Fruit fly (Drosophila melanogaster): Measurements from ENCODE around the gene CG13875.
A peak's percentile ranks its signal among the peaks of the same experiment; 100 is the strongest.

DNA sequence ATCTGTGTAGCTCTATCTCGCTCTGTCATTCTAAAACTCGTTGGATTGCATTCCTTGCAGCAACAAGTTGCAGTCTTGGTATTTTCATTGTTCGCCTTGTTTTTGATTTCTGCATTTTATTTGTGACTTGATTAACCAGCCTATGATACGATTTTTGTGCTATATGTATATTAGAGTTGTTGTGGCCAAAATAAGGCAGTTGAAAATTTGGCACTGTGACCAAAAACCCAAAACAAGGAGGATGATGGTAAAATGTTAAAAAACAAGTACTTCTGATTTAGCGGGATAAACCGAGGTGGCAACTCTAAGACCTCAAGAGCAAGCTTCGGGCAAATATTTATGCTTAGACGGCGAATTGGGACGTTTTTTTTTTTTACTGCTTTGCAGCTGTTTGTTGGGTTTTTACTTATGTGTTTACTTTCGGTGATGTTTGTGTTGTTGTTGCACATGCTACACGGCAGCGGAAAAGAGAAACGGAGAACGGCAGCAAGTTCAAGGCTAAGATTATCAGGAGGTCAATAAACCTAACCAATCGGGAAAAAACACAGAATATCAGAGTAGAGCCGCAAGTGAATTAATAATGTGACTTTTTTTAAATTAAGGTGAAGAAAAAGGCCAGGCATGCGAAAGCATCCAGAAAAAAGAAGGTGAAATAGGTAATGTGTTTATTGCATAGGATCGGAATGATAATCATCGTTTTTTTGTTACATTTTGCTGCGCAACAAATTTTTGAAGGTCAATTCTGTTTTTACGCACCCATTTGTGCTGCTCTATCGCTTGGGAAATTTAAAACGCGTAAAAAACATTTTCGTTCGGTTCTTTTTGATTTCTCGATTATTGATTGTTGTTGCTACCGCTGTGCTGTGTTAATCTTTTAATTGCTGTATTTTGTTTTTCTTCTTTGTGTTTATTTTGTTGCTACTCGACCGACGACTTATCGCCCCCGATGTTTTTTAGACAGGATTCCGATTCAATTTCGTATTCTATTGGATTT is 39.9 kb upstream of the CG13875 start:
- TF ChIP-seq p53 (GFP tag; optimal IDR thresholded peaks at IDR 0.05): no peak
- no peak for TF ChIP-seq gsb-n (tag; optimal IDR thresholded peaks at IDR 0.05)
- no peak for TF ChIP-seq Sin3A (optimal IDR thresholded peaks at IDR 0.05)
- TF ChIP-seq Hand (GFP tag; optimal IDR thresholded peaks at IDR 0.05): no peak
- no peak for TF ChIP-seq CG8089 (GFP tag; optimal IDR thresholded peaks at IDR 0.05)
- TF ChIP-seq psq (GFP tag; optimal IDR thresholded peaks at IDR 0.05): no peak
- TF ChIP-seq gfzf (GFP tag; optimal IDR thresholded peaks at IDR 0.05): peak; percentile 23
- TF ChIP-seq CG42726 (GFP tag; IDR thresholded peaks at IDR 0.05; ENCODE audit: partially characterized antibody): no peak
- TF ChIP-seq CG11093 (GFP tag; IDR thresholded peaks at IDR 0.05): no peak
- no peak for TF ChIP-seq CG2889 (GFP tag; IDR thresholded peaks at IDR 0.05)
- TF ChIP-seq chn (GFP tag; optimal IDR thresholded peaks at IDR 0.05): no peak
- no peak for TF ChIP-seq CG31365 (tag; optimal IDR thresholded peaks at IDR 0.05)

Measured in whole organism, embryonic.